Fruit fly (Drosophila melanogaster): ENCODE results near the gene CG15576.

DNA sequence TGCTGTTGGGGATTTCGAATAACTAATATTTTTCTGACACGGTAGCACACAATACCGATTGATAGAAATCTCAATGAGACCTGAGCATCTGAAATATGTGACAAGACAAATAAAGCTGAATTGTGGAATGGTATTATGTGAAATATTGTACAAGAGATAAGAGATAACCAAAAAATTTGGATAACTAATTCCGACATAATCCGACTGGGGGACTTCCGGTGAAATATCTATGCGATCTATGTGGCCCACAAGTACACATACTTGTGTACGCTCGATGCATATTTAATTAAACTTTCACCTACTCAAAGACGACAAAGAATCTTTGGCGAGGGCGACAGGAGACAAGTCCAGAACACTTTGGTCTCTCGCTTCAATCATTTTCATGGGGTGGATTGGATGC is at the start of gene CG15576:
- no peak for TF ChIP-seq Taf1 (GFP tag; IDR thresholded peaks at IDR 0.05)
- no peak for TF ChIP-seq phol (tag; optimal IDR thresholded peaks at IDR 0.05)
- no peak for TF ChIP-seq scrt (GFP tag; optimal IDR thresholded peaks at IDR 0.05)
